Fruit fly (Drosophila melanogaster) whole organism, embryonic: ENCODE results near the gene Bcat.

Source experiments
- Ada2b ChIP-seq: fragments of 200-800 bp; sonication (Bioruptor generic); IDR thresholded peaks from 2 replicates; pipeline ENCODE4 v1.3.6; 2022; ENCODE audit warnings: missing biosample characterization, missing genetic modification characterization
- BEAF-32 ChIP-seq: fragments of 200-800 bp; sonication (Bioruptor generic); optimal IDR thresholded peaks from 3 replicates; lab custom pipeline; 2017; ENCODE audit warnings: missing biosample characterization, missing genetic modification characterization, mild to moderate bottlenecking, moderate library complexity, missing genetic modification reagents
- Blimp-1 ChIP-seq: fragments of 200-800 bp; sonication (Bioruptor generic); optimal IDR thresholded peaks from 3 replicates; lab custom pipeline; 2018; ENCODE audit warnings: missing biosample characterization, missing genetic modification characterization, mild to moderate bottlenecking, moderate library complexity, missing genetic modification reagents
- Bteb2 ChIP-seq: fragments of 200-800 bp; sonication (Bioruptor generic); optimal IDR thresholded peaks from 2 replicates; lab custom pipeline; 2016; ENCODE audit warnings: missing biosample characterization, missing genetic modification characterization
- CG10431 ChIP-seq: fragments of 200-800 bp; sonication (Bioruptor generic); optimal IDR thresholded peaks from 3 replicates; lab custom pipeline; 2018; ENCODE audit warnings: missing biosample characterization, mild to moderate bottlenecking, missing genetic modification characterization
- CG10565 ChIP-seq: fragments of 200-800 bp; sonication (Bioruptor generic); optimal IDR thresholded peaks from 3 replicates; lab custom pipeline; 2016; ENCODE audit warnings: missing biosample characterization, mild to moderate bottlenecking, missing genetic modification characterization
- CG11695 ChIP-seq: fragments of 200-800 bp; sonication (Bioruptor generic); IDR thresholded peaks from 3 replicates; pipeline ENCODE4 v1.3.6; 2022; ENCODE audit warnings: missing biosample characterization, missing genetic modification characterization
- CG12236 ChIP-seq: fragments of 200-800 bp; sonication (Bioruptor generic); optimal IDR thresholded peaks from 2 replicates; lab custom pipeline; 2016; ENCODE audit warnings: missing biosample characterization, missing genetic modification characterization
- CG13624 ChIP-seq: fragments of 200-800 bp; sonication (Bioruptor generic); optimal IDR thresholded peaks from 2 replicates; lab custom pipeline; 2016; ENCODE audit warnings: missing biosample characterization, missing genetic modification characterization
- CG15011 ChIP-seq: fragments of 200-800 bp; sonication (Bioruptor generic); optimal IDR thresholded peaks from 3 replicates; lab custom pipeline; 2018; ENCODE audit warnings: missing biosample characterization, mild to moderate bottlenecking, missing genetic modification characterization
- CG15269 ChIP-seq: fragments of 200-800 bp; sonication (Bioruptor generic); optimal IDR thresholded peaks from 2 replicates; lab custom pipeline; 2018; ENCODE audit warnings: missing biosample characterization, mild to moderate bottlenecking, missing genetic modification characterization, moderate library complexity
- CG15601 ChIP-seq: fragments of 200-800 bp; sonication (Bioruptor generic); optimal IDR thresholded peaks from 3 replicates; lab custom pipeline; 2019; ENCODE audit warnings: missing biosample characterization, mild to moderate bottlenecking, missing genetic modification characterization, moderate library complexity
- CG1603 ChIP-seq: fragments of 200-800 bp; sonication (Bioruptor generic); optimal IDR thresholded peaks from 2 replicates; lab custom pipeline; 2019; ENCODE audit warnings: missing biosample characterization, mild to moderate bottlenecking, missing genetic modification characterization, moderate library complexity
- CG16815 ChIP-seq: fragments of 200-800 bp; sonication (Bioruptor generic); optimal IDR thresholded peaks from 3 replicates; lab custom pipeline; 2017; ENCODE audit warnings: missing biosample characterization, mild to moderate bottlenecking, missing genetic modification characterization
- CG17361 ChIP-seq: fragments of 200-800 bp; sonication (Bioruptor generic); IDR thresholded peaks from 3 replicates; pipeline ENCODE4 v1.3.6; 2022; ENCODE audit warnings: missing biosample characterization, missing genetic modification characterization
- CG17568 ChIP-seq: fragments of 200-800 bp; sonication (Bioruptor generic); optimal IDR thresholded peaks from 2 replicates; lab custom pipeline; 2018; ENCODE audit warnings: missing biosample characterization, mild to moderate bottlenecking, missing genetic modification characterization, moderate library complexity
- CG31388 ChIP-seq: fragments of 200-800 bp; sonication (Bioruptor generic); optimal IDR thresholded peaks from 2 replicates; lab custom pipeline; 2016; ENCODE audit warnings: missing biosample characterization, missing genetic modification characterization
- CG34224 ChIP-seq: fragments of 200-800 bp; sonication (Bioruptor generic); IDR thresholded peaks from 3 replicates; pipeline ENCODE4 v1.3.6; 2022; ENCODE audit warnings: missing biosample characterization, missing genetic modification characterization; ENCODE audit not compliant: partially characterized antibody
- CG6683 ChIP-seq: fragments of 200-800 bp; sonication (Bioruptor generic); optimal IDR thresholded peaks from 2 replicates; lab custom pipeline; 2017; ENCODE audit warnings: missing biosample characterization, mild to moderate bottlenecking, missing genetic modification characterization, missing genetic modification reagents
- CG8281 ChIP-seq: fragments of 200-800 bp; sonication (Bioruptor generic); optimal IDR thresholded peaks from 2 replicates; lab custom pipeline; 2018; ENCODE audit warnings: missing biosample characterization, mild to moderate bottlenecking, missing genetic modification characterization, moderate library complexity
- Deaf1 ChIP-seq: fragments of 200-800 bp; optimal IDR thresholded peaks from 3 replicates; lab custom pipeline; 2019; ENCODE audit warnings: missing biosample characterization, mild to moderate bottlenecking, missing genetic modification characterization, moderate library complexity
- Dip3 ChIP-seq: fragments of 200-800 bp; sonication (Bioruptor generic); optimal IDR thresholded peaks from 3 replicates; lab custom pipeline; 2016; ENCODE audit warnings: missing biosample characterization, missing genetic modification characterization
- Dp ChIP-seq: fragments of 200-800 bp; sonication (Bioruptor generic); optimal IDR thresholded peaks from 2 replicates; lab custom pipeline; 2018; ENCODE audit warnings: missing biosample characterization, mild to moderate bottlenecking, missing genetic modification characterization, moderate library complexity
- Ets97D ChIP-seq: fragments of 200-800 bp; sonication (Bioruptor generic); optimal IDR thresholded peaks from 3 replicates; lab custom pipeline; 2016; ENCODE audit warnings: missing biosample characterization, missing genetic modification characterization
- Gug ChIP-seq: fragments of 200-800 bp; sonication (Bioruptor generic); IDR thresholded peaks from 4 replicates; pipeline ENCODE4 v1.3.6; 2022; ENCODE audit warnings: missing biosample characterization, missing genetic modification characterization
- H15 ChIP-seq: fragments of 200-800 bp; sonication (Bioruptor generic); IDR thresholded peaks from 3 replicates; pipeline ENCODE4 v1.3.6; 2022; ENCODE audit warnings: missing biosample characterization, missing genetic modification characterization
- Lhr ChIP-seq: fragments of 200-800 bp; sonication (Bioruptor generic); optimal IDR thresholded peaks from 3 replicates; lab custom pipeline; 2017; ENCODE audit warnings: mild to moderate bottlenecking, missing biosample characterization, missing genetic modification reagents, missing genetic modification characterization
- Six4 ChIP-seq: fragments of 200-800 bp; sonication (Bioruptor generic); optimal IDR thresholded peaks from 2 replicates; lab custom pipeline; 2016; ENCODE audit warnings: missing biosample characterization, missing genetic modification characterization
- Vsx1 ChIP-seq: fragments of 200-800 bp; sonication (Bioruptor generic); optimal IDR thresholded peaks from 2 replicates; lab custom pipeline; 2017; ENCODE audit warnings: missing biosample characterization, mild to moderate bottlenecking, missing genetic modification characterization, missing genetic modification reagents
- Xbp1 ChIP-seq: fragments of 200-800 bp; sonication (Bioruptor generic); optimal IDR thresholded peaks from 3 replicates; lab custom pipeline; 2016; ENCODE audit warnings: missing biosample characterization, mild to moderate bottlenecking, missing genetic modification characterization
- Xrp1 ChIP-seq: fragments of 200-800 bp; sonication (Bioruptor generic); IDR thresholded peaks from 2 replicates; pipeline ENCODE4 v1.3.6; 2022; ENCODE audit warnings: missing biosample characterization, missing genetic modification characterization
- abd-A ChIP-seq: fragments of 200-800 bp; sonication (Bioruptor generic); optimal IDR thresholded peaks from 3 replicates; lab custom pipeline; 2019; ENCODE audit warnings: missing biosample characterization, mild to moderate bottlenecking, missing genetic modification characterization, moderate library complexity
- cato ChIP-seq: fragments of 200-800 bp; sonication (Bioruptor generic); optimal IDR thresholded peaks from 2 replicates; lab custom pipeline; 2016; ENCODE audit warnings: missing biosample characterization, missing genetic modification characterization, borderline replicate concordance
- ci ChIP-seq: fragments of 200-800 bp; sonication (Bioruptor generic); IDR thresholded peaks from 3 replicates; pipeline ENCODE4 v1.3.6; 2022; ENCODE audit warnings: missing biosample characterization, missing genetic modification characterization
- fd3F ChIP-seq: fragments of 200-800 bp; sonication (Bioruptor generic); optimal IDR thresholded peaks from 2 replicates; lab custom pipeline; 2018; ENCODE audit warnings: missing biosample characterization, mild to moderate bottlenecking, missing genetic modification characterization, moderate library complexity
- fd96Cb ChIP-seq: fragments of 200-800 bp; sonication (Bioruptor generic); optimal IDR thresholded peaks from 2 replicates; lab custom pipeline; 2018; ENCODE audit warnings: missing biosample characterization, mild to moderate bottlenecking, missing genetic modification characterization, moderate library complexity
- gsb ChIP-seq: fragments of 200-800 bp; sonication (Bioruptor generic); IDR thresholded peaks from 2 replicates; pipeline ENCODE4 v1.3.6; 2022; ENCODE audit warnings: missing biosample characterization, missing genetic modification characterization
- her ChIP-seq: fragments of 200-800 bp; sonication (Bioruptor generic); optimal IDR thresholded peaks from 2 replicates; lab custom pipeline; 2016; ENCODE audit warnings: missing biosample characterization, missing genetic modification characterization
- insv ChIP-seq, 2 experiments: fragments of 200-800 bp; sonication (Bioruptor generic); optimal IDR thresholded peaks; 3 replicates each; lab custom pipeline; 2016 to 2018; ENCODE audit warnings: missing biosample characterization in 2 of 2, missing genetic modification characterization in 2 of 2
- jing ChIP-seq: fragments of 200-800 bp; sonication (Bioruptor generic); optimal IDR thresholded peaks from 2 replicates; lab custom pipeline; 2018; ENCODE audit warnings: missing biosample characterization, mild to moderate bottlenecking, missing genetic modification characterization
- jumu ChIP-seq: fragments of 200-800 bp; sonication (Bioruptor generic); optimal IDR thresholded peaks from 3 replicates; lab custom pipeline; 2016; ENCODE audit warnings: missing biosample characterization, missing genetic modification characterization
- kni ChIP-seq: fragments of 200-800 bp; sonication (Bioruptor generic); optimal IDR thresholded peaks from 3 replicates; lab custom pipeline; 2017; ENCODE audit warnings: mild to moderate bottlenecking, missing biosample characterization, missing genetic modification reagents, missing genetic modification characterization
- mirr ChIP-seq: fragments of 200-800 bp; sonication (Bioruptor generic); optimal IDR thresholded peaks from 3 replicates; lab custom pipeline; 2018; ENCODE audit warnings: missing biosample characterization, mild to moderate bottlenecking, missing genetic modification characterization
- ranshi ChIP-seq: fragments of 200-800 bp; sonication (Bioruptor generic); IDR thresholded peaks from 2 replicates; pipeline ENCODE4 v1.3.6; 2022; ENCODE audit warnings: missing biosample characterization, missing genetic modification characterization
- schlank ChIP-seq: fragments of 200-800 bp; sonication (Bioruptor generic); optimal IDR thresholded peaks from 2 replicates; lab custom pipeline; 2018; ENCODE audit warnings: missing biosample characterization, mild to moderate bottlenecking, missing genetic modification characterization
- tna ChIP-seq: fragments of 200-800 bp; sonication (Bioruptor generic); IDR thresholded peaks from 2 replicates; pipeline ENCODE4 v1.3.6; 2022; ENCODE audit warnings: missing biosample characterization, missing genetic modification characterization; ENCODE audit not compliant: partially characterized antibody
- vfl ChIP-seq: fragments of 200-800 bp; sonication (Bioruptor generic); optimal IDR thresholded peaks from 2 replicates; lab custom pipeline; 2016; ENCODE audit warnings: missing biosample characterization, missing genetic modification characterization
- zf30C ChIP-seq: fragments of 200-800 bp; sonication (Bioruptor generic); optimal IDR thresholded peaks from 3 replicates; lab custom pipeline; 2018; ENCODE audit warnings: missing biosample characterization, mild to moderate bottlenecking, missing genetic modification characterization

Bcat gene

DNA sequence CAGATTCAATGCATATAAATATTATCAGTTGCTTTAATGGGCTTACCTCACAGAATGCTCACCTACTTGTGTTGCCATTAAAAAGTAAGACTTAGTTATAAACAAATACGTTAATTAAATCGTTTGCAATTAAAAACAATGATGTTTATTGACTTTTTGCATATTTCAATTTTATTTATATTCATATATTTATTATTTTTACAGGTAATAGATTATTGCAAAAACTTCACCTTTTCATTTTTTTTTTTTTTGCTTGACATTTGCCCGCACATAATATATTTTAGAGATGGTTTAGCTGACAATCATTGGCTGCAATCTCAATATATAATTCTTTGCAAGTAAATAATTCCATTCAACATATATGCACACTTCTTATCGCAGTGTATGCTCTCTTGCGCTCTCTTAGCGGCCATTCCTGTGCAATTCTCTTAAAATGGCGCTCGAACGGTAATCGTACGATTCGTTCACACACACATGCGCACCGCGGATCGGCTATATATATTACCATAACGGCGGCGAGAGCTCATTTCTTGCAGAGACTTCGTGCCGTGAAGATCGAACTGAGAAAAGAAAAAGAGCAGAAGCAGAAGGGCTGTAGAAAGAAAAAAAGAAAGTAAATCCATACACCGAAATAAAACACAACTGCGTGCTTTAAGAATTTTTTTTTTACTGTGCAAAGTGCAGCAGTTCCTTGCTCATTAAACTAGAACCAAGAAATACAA, at the start of gene Bcat (continued):
- TF ChIP-seq Deaf1 (tag; lab: Kevin White, UChicago) (peak; percentile 83), CG10431 (GFP tag; lab: Kevin White, UChicago) (no peak), H15 (GFP tag; lab: Robert Waterston, UW) (no peak; the same call in 2 of the 3 replicates), schlank (tag; lab: Kevin White, UChicago) (peak; percentile 13), CG13624 (GFP tag; lab: Kevin White, UChicago) (no peak), Dp (GFP tag; lab: Kevin White, UChicago) (no peak), CG11695 (GFP tag; lab: Robert Waterston, UW) (peak; percentile 62; the same call in 2 of the 3 replicates), CG16815 (GFP tag; lab: Kevin White, UChicago) (peak; percentile 60), jumu (GFP tag; lab: Kevin White, UChicago) (no peak), BEAF-32 (GFP tag; lab: Kevin White, UChicago) (no peak), insv (GFP tag; optimal IDR thresholded peaks at IDR 0.05; lab: Kevin White, UChicago) (peak in 1 of 2 experiments; percentile 29), her (GFP tag; lab: Kevin White, UChicago) (no peak), Bteb2 (GFP tag; lab: Kevin White, UChicago) (no peak), CG8281 (peak; percentile 31), Vsx1 (GFP tag; lab: Kevin White, UChicago) (no peak), CG15011 (GFP tag; lab: Kevin White, UChicago) (peak; percentile 63), CG17361 (GFP tag; lab: Robert Waterston, UW) (peak; percentile 93), fd96Cb (peak; percentile 60), Xbp1 (peak; percentile 67), CG12236 (GFP tag; lab: Kevin White, UChicago) (no peak), vfl (GFP tag; lab: Kevin White, UChicago) (no peak), Dip3 (GFP tag; lab: Kevin White, UChicago) (peak; percentile 51), Blimp-1 (GFP tag; lab: Kevin White, UChicago) (peak; percentile 40), Gug (GFP tag; lab: Robert Waterston, UW) (peak; percentile 15; the same call in 1 of the 4 replicates), Ada2b (GFP tag; lab: Robert Waterston, UW) (peak; percentile 32), Xrp1 (GFP tag; lab: Robert Waterston, UW) (peak; percentile 34; the same call in 1 of the 2 replicates), Ets97D (GFP tag; lab: Kevin White, UChicago) (no peak), fd3F (GFP tag; lab: Kevin White, UChicago) (peak; percentile 63), CG1603 (peak; percentile 4), cato (GFP tag; lab: Kevin White, UChicago) (peak; percentile 54), Lhr (GFP tag; lab: Kevin White, UChicago) (no peak), CG31388 (no peak), tna (GFP tag; lab: Robert Waterston, UW) (no peak), CG15601 (tag; lab: Kevin White, UChicago) (no peak), jing (GFP tag; lab: Kevin White, UChicago) (peak; percentile 31), abd-A (tag; lab: Kevin White, UChicago) (no peak), kni (GFP tag; lab: Kevin White, UChicago) (no peak), CG10565 (GFP tag; lab: Kevin White, UChicago) (no peak), ci (GFP tag; lab: Robert Waterston, UW) (peak; percentile 75; the same call in 2 of the 3 replicates), CG34224 (GFP tag; lab: Robert Waterston, UW) (0 out of 3 replicates have a peak, but pooled peaks have one; percentile 13), Six4 (peak; percentile 17), gsb (0 out of 2 replicates have a peak, but pooled peaks have one; percentile 41), CG6683 (GFP tag; lab: Kevin White, UChicago) (peak; percentile 55), CG17568 (GFP tag; lab: Kevin White, UChicago) (no peak), ranshi (GFP tag; lab: Robert Waterston, UW) (0 out of 2 replicates have a peak, but pooled peaks have one; percentile 35), CG15269 (peak; percentile 84), mirr (GFP tag; lab: Kevin White, UChicago) (peak; percentile 16), zf30C (GFP tag; lab: Kevin White, UChicago) (peak; percentile 72)
